Worm (Caenorhabditis elegans) whole organism, L4 larva: ENCODE data around the gene F13E6.2.

Experiments
- D1046.2 ChIP-seq: fragments of 200-800 bp; sonication (Bioruptor generic); IDR thresholded peaks from 2 replicates; pipeline ENCODE4 v1.3.6; 2022; ENCODE audit warnings: missing genetic modification characterization, missing compliant biosample characterization
- F26F4.8 ChIP-seq: fragments of 200-800 bp; sonication (Bioruptor generic); conservative IDR thresholded peaks from 2 replicates; pipeline ENCODE4 v1.3.6; 2022; ENCODE audit warnings: missing genetic modification characterization, missing compliant biosample characterization
- F37D6.2 ChIP-seq: sonication (generic microtip); optimal IDR thresholded peaks from 2 replicates; lab custom pipeline; 2016; ENCODE audit warnings: mild to moderate bottlenecking, missing genetic modification characterization, missing compliant biosample characterization
- T20F7.1 ChIP-seq: fragments of 200-800 bp; sonication (Bioruptor generic); optimal IDR thresholded peaks from 2 replicates; lab custom pipeline; 2018; ENCODE audit warnings: mild to moderate bottlenecking, missing genetic modification characterization, missing compliant biosample characterization
- Y5F2A.4 ChIP-seq: fragments of 200-800 bp; sonication (Bioruptor generic); optimal IDR thresholded peaks from 2 replicates; lab custom pipeline; 2018; ENCODE audit warnings: mild to moderate bottlenecking, missing genetic modification characterization, missing compliant biosample characterization
- ama-1 ChIP-seq: fragments of 150-350 bp; optimal IDR thresholded peaks from 2 replicates; lab custom pipeline; 2014; ENCODE audit warnings: inconsistent platforms, mixed read lengths
- ceh-32 ChIP-seq: sonication (generic microtip); optimal IDR thresholded peaks from 2 replicates; lab custom pipeline; 2016; ENCODE audit warnings: mild to moderate bottlenecking, missing genetic modification characterization, missing compliant biosample characterization; ENCODE audit not compliant: poor library complexity
- cey-2 ChIP-seq: sonication (generic microtip); optimal IDR thresholded peaks from 3 replicates; lab custom pipeline; 2017; ENCODE audit warnings: missing genetic modification characterization, mild to moderate bottlenecking, missing compliant biosample characterization, antibody characterized with exemption, borderline replicate concordance; ENCODE audit not compliant: insufficient read depth
- daf-16 ChIP-seq, 3 experiments: sonication (generic microtip); optimal IDR thresholded peaks; 2 replicates each; lab custom pipeline; 2016 to 2017; ENCODE audit warnings: missing genetic modification characterization in 3 of 3, missing genetic modification reagents in 3 of 3, mild to moderate bottlenecking in 2 of 3, missing compliant biosample characterization in 2 of 3, missing biosample characterization in 1 of 3, moderate library complexity in 1 of 3
- daf-19 ChIP-seq: fragments of 200-800 bp; sonication (Bioruptor generic); conservative IDR thresholded peaks from 2 replicates; pipeline ENCODE4 v1.3.6; 2022; ENCODE audit warnings: missing genetic modification characterization, missing compliant biosample characterization
- daf-8 ChIP-seq: fragments of 200-800 bp; sonication (Bioruptor generic); IDR thresholded peaks from 2 replicates; pipeline ENCODE4 v1.3.6; 2022; ENCODE audit warnings: missing genetic modification characterization, missing compliant biosample characterization
- dmd-8 ChIP-seq: fragments of 200-800 bp; sonication (Bioruptor generic); IDR thresholded peaks from 2 replicates; pipeline ENCODE4 v1.3.6; 2022; ENCODE audit warnings: missing genetic modification characterization, missing compliant biosample characterization
- dpl-1 ChIP-seq: fragments of 150-350 bp; optimal IDR thresholded peaks from 2 replicates; lab custom pipeline; 2014; ENCODE audit warnings: missing biosample characterization, missing genetic modification reagents, missing genetic modification characterization
- dve-1 ChIP-seq: sonication (generic microtip); optimal IDR thresholded peaks from 2 replicates; lab custom pipeline; 2017; ENCODE audit warnings: antibody characterized with exemption, mild to moderate bottlenecking, missing genetic modification characterization, missing compliant biosample characterization; ENCODE audit not compliant: insufficient read depth
- egl-43 ChIP-seq: fragments of 200-800 bp; sonication (Bioruptor generic); IDR thresholded peaks from 2 replicates; pipeline ENCODE4 v1.3.6; 2022; ENCODE audit warnings: missing genetic modification reagents, missing genetic modification characterization, missing compliant biosample characterization
- fos-1 ChIP-seq: fragments of 150-350 bp; optimal IDR thresholded peaks from 2 replicates; lab custom pipeline; 2014; ENCODE audit warnings: missing biosample characterization, missing genetic modification characterization
- hif-1 ChIP-seq, 2 experiments: sonication (generic microtip); optimal IDR thresholded peaks; 2 replicates each; lab custom pipeline; 2016 to 2017; ENCODE audit warnings: missing compliant biosample characterization in 2 of 2, missing genetic modification characterization in 2 of 2, missing genetic modification reagents in 2 of 2, missing genotype in 2 of 2, mild to moderate bottlenecking in 1 of 2
- hlh-11 ChIP-seq: fragments of 200-800 bp; sonication (Bioruptor generic); optimal IDR thresholded peaks from 2 replicates; lab custom pipeline; 2018; ENCODE audit warnings: mild to moderate bottlenecking, missing genetic modification characterization, missing compliant biosample characterization
- hlh-30 ChIP-seq: sonication (generic microtip); optimal IDR thresholded peaks from 2 replicates; lab custom pipeline; 2017; ENCODE audit warnings: antibody characterized with exemption, mild to moderate bottlenecking, missing genetic modification characterization, missing compliant biosample characterization; ENCODE audit not compliant: insufficient read depth
- lin-13 ChIP-seq: fragments of 150-350 bp; optimal IDR thresholded peaks from 2 replicates; lab custom pipeline; 2014; ENCODE audit warnings: missing biosample characterization, missing genetic modification reagents, missing genetic modification characterization
- lin-38 ChIP-seq: fragments of 200-800 bp; sonication (Bioruptor generic); IDR thresholded peaks from 2 replicates; pipeline ENCODE4 v1.3.6; 2022; ENCODE audit warnings: missing genetic modification reagents, missing genetic modification characterization, missing compliant biosample characterization
- lin-39 ChIP-seq: fragments of 150-350 bp; optimal IDR thresholded peaks from 2 replicates; lab custom pipeline; 2014; ENCODE audit warnings: missing biosample characterization, missing genetic modification reagents, missing genetic modification characterization
- madf-9 ChIP-seq: fragments of 200-800 bp; sonication (Bioruptor generic); conservative IDR thresholded peaks from 2 replicates; pipeline ENCODE4 v1.3.6; 2022; ENCODE audit warnings: missing genetic modification reagents, missing genetic modification characterization, missing compliant biosample characterization
- mdl-1 ChIP-seq, 2 experiments: fragments of 150-350 bp in 1 of 2; sonication (generic microtip) in 1 of 2; optimal IDR thresholded peaks; 2 replicates each; lab custom pipeline; 2014 to 2017; ENCODE audit warnings: missing biosample characterization in 2 of 2, missing genetic modification characterization in 2 of 2
- mdt-29 ChIP-seq: fragments of 200-800 bp; sonication (Bioruptor generic); IDR thresholded peaks from 2 replicates; pipeline ENCODE4 v1.3.6; 2022; ENCODE audit warnings: missing genetic modification reagents, missing genetic modification characterization, missing compliant biosample characterization
- mes-2 ChIP-seq: sonication (generic microtip); optimal IDR thresholded peaks from 2 replicates; lab custom pipeline; 2016; ENCODE audit warnings: missing genotype, mild to moderate bottlenecking, missing genetic modification characterization, missing compliant biosample characterization; ENCODE audit not compliant: poor library complexity, severe bottlenecking
- nhr-102 ChIP-seq: sonication (generic microtip); optimal IDR thresholded peaks from 2 replicates; lab custom pipeline; 2016; ENCODE audit warnings: mild to moderate bottlenecking, missing genetic modification characterization, moderate library complexity, missing compliant biosample characterization
- nhr-11 ChIP-seq: fragments of 150-350 bp; optimal IDR thresholded peaks from 2 replicates; lab custom pipeline; 2014; ENCODE audit warnings: missing biosample characterization, missing genetic modification characterization
- nhr-111 ChIP-seq: fragments of 200-800 bp; sonication (Bioruptor generic); optimal IDR thresholded peaks from 2 replicates; lab custom pipeline; 2018; ENCODE audit warnings: mild to moderate bottlenecking, missing genetic modification characterization, missing compliant biosample characterization
- nhr-48 ChIP-seq: sonication (generic microtip); optimal IDR thresholded peaks from 2 replicates; lab custom pipeline; 2016; ENCODE audit warnings: mild to moderate bottlenecking, missing genetic modification characterization, missing compliant biosample characterization
- nhr-6 ChIP-seq: fragments of 150-350 bp; optimal IDR thresholded peaks from 2 replicates; lab custom pipeline; 2014; ENCODE audit warnings: missing biosample characterization, missing genetic modification characterization
- nhr-76 ChIP-seq: fragments of 150-350 bp; optimal IDR thresholded peaks from 2 replicates; lab custom pipeline; 2014; ENCODE audit warnings: missing biosample characterization, missing genetic modification characterization
- pqm-1 ChIP-seq: sonication (generic microtip); optimal IDR thresholded peaks from 2 replicates; lab custom pipeline; 2017; ENCODE audit warnings: missing biosample characterization, missing genetic modification characterization
- saeg-2 ChIP-seq: fragments of 200-800 bp; sonication (Bioruptor generic); IDR thresholded peaks from 2 replicates; pipeline ENCODE4 v1.3.6; 2022; ENCODE audit warnings: missing genetic modification reagents, missing genetic modification characterization, missing compliant biosample characterization
- sdz-12 ChIP-seq: fragments of 200-800 bp; sonication (Bioruptor generic); optimal IDR thresholded peaks from 2 replicates; lab custom pipeline; 2018; ENCODE audit warnings: mild to moderate bottlenecking, missing genetic modification characterization, missing compliant biosample characterization
- set-16 ChIP-seq: fragments of 200-800 bp; sonication (Bioruptor generic); IDR thresholded peaks from 2 replicates; pipeline ENCODE4 v1.3.6; 2022; ENCODE audit warnings: missing genetic modification reagents, missing genetic modification characterization, missing compliant biosample characterization
- skn-1 ChIP-seq: fragments of 150-350 bp; optimal IDR thresholded peaks from 2 replicates; lab custom pipeline; 2014; ENCODE audit warnings: missing biosample characterization, missing genetic modification characterization
- spr-1 ChIP-seq: sonication (generic microtip); optimal IDR thresholded peaks from 2 replicates; lab custom pipeline; 2016; ENCODE audit warnings: mild to moderate bottlenecking, missing genetic modification characterization, missing compliant biosample characterization
- zag-1 ChIP-seq: fragments of 150-350 bp; optimal IDR thresholded peaks from 2 replicates; lab custom pipeline; 2014; ENCODE audit warnings: missing biosample characterization, missing genetic modification characterization

F13E6.2 gene

ce11 chrX:10637048-10637928, 36.8 kb downstream of the F13E6.2 start (continued):
- TF ChIP-seq lin-38 (peak; percentile 54), hlh-30 (tag; lab: Kevin White, UChicago) (peak; percentile 84), spr-1 (tag; lab: Kevin White, UChicago) (peak; percentile 76), nhr-6 (peak; percentile 25), set-16 (GFP tag; lab: Robert Waterston, UW) (peak; percentile 99), dpl-1 (GFP tag; lab: Kevin White, UChicago) (no peak), fos-1 (tag; lab: Kevin White, UChicago) (no peak), nhr-102 (tag; lab: Kevin White, UChicago) (peak; percentile 60), cey-2 (tag; lab: Kevin White, UChicago) (no peak), madf-9 (GFP tag; lab: Robert Waterston, UW) (peak; percentile 39), saeg-2 (GFP tag; lab: Robert Waterston, UW) (peak; percentile 76; the same call in 1 of the 2 replicates), daf-16 (GFP tag; optimal IDR thresholded peaks at IDR 0.05; lab: Kevin White, UChicago) (peak; percentile 47 to 81), daf-16 (tag; optimal IDR thresholded peaks at IDR 0.05; lab: Kevin White, UChicago) (peak; percentile 60), daf-8 (GFP tag; lab: Robert Waterston, UW) (no peak), hlh-11 (tag; lab: Kevin White, UChicago) (peak; percentile 96), hif-1 (tag; optimal IDR thresholded peaks at IDR 0.05; lab: Kevin White, UChicago) (peak; percentile 27 to 91), mdl-1 (tag; optimal IDR thresholded peaks at IDR 0.05; lab: Kevin White, UChicago) (peak; percentile 68 to 90), ama-1 (lab: Kevin White, UChicago) (peak; percentile 22), mdt-29 (GFP tag; lab: Robert Waterston, UW) (no peak), daf-19 (GFP tag; lab: Robert Waterston, UW) (no peak), nhr-11 (tag; lab: Kevin White, UChicago) (peak; percentile 36), mes-2 (tag; lab: Kevin White, UChicago) (peak; percentile 55), nhr-48 (tag; lab: Kevin White, UChicago) (peak; percentile 86), ceh-32 (tag; lab: Kevin White, UChicago) (peak; percentile 73), F37D6.2 (tag; lab: Kevin White, UChicago) (peak; percentile 88), D1046.2 (no peak), nhr-76 (tag; lab: Kevin White, UChicago) (no peak), dve-1 (tag; lab: Kevin White, UChicago) (peak; percentile 90), zag-1 (peak; percentile 21), T20F7.1 (peak; percentile 3), pqm-1 (tag; lab: Kevin White, UChicago) (peak; percentile 64), egl-43 (GFP tag; lab: Robert Waterston, UW) (peak; percentile 76; the same call in 1 of the 2 replicates)

- TF ChIP-seq nhr-111 (GFP tag; lab: Kevin White, UChicago) (no peak), sdz-12 (GFP tag; lab: Kevin White, UChicago) (no peak), mes-2 (tag; lab: Kevin White, UChicago) (no peak), F26F4.8 (no peak), skn-1 (tag; lab: Kevin White, UChicago) (no peak), lin-39 (no peak), hlh-11 (tag; lab: Kevin White, UChicago) (no peak), dmd-8 (GFP tag; lab: Robert Waterston, UW) (no peak), daf-16 (GFP tag; optimal IDR thresholded peaks at IDR 0.05; lab: Kevin White, UChicago) (no peak), daf-16 (tag; optimal IDR thresholded peaks at IDR 0.05; lab: Kevin White, UChicago) (no peak), Y5F2A.4 (no peak), lin-13 (GFP tag; lab: Kevin White, UChicago) (no peak), fos-1 (tag; lab: Kevin White, UChicago) (no peak)
- TF ChIP-seq, all 104 proteins: peak for 0
These were observed 38.5 kb downstream of the F13E6.2 start, which contains the start of gene daf-12 for ce11 chrX:10635608-10636007. TSS of gene daf-12 (plus strand) at chrX:10635908.
